Fruit fly (Drosophila melanogaster) whole organism, embryonic: ENCODE measurements around the gene CG11596.

ENCODE experiments used
- Aef1 ChIP-seq: fragments of 200-800 bp; sonication (Bioruptor generic); IDR thresholded peaks from 3 replicates; pipeline ENCODE4 v1.3.6; 2022; ENCODE audit warnings: missing biosample characterization, missing genetic modification characterization
- B-H2 ChIP-seq: fragments of 200-800 bp; sonication (Bioruptor generic); optimal IDR thresholded peaks from 2 replicates; lab custom pipeline; 2018; ENCODE audit warnings: missing biosample characterization, mild to moderate bottlenecking, missing genetic modification characterization
- C15 ChIP-seq: fragments of 200-800 bp; sonication (Bioruptor generic); IDR thresholded peaks from 3 replicates; pipeline ENCODE4 v1.3.6; 2022; ENCODE audit warnings: missing biosample characterization, missing genetic modification characterization
- CG10209 ChIP-seq: fragments of 200-800 bp; sonication (Bioruptor generic); optimal IDR thresholded peaks from 3 replicates; lab custom pipeline; 2017; ENCODE audit warnings: missing biosample characterization, mild to moderate bottlenecking, missing genetic modification characterization, missing genetic modification reagents
- CG10321 ChIP-seq: fragments of 200-800 bp; sonication (Bioruptor generic); IDR thresholded peaks from 2 replicates; pipeline ENCODE4 v1.3.6; 2022; ENCODE audit warnings: missing biosample characterization, missing genetic modification characterization
- CG10654 ChIP-seq: fragments of 200-800 bp; sonication (Bioruptor generic); optimal IDR thresholded peaks from 2 replicates; lab custom pipeline; 2016; ENCODE audit warnings: missing biosample characterization, missing genetic modification characterization
- CG11085 ChIP-seq: fragments of 200-800 bp; sonication (Bioruptor generic); IDR thresholded peaks from 2 replicates; pipeline ENCODE4 v1.3.6; 2022; ENCODE audit warnings: missing biosample characterization, missing genetic modification characterization
- CG11560 ChIP-seq: fragments of 200-800 bp; sonication (Bioruptor generic); IDR thresholded peaks from 3 replicates; pipeline ENCODE4 v1.3.6; 2022; ENCODE audit warnings: missing biosample characterization, missing genetic modification characterization
- CG1233 ChIP-seq: fragments of 200-800 bp; sonication (Bioruptor generic); optimal IDR thresholded peaks from 4 replicates; lab custom pipeline; 2018; ENCODE audit warnings: missing biosample characterization, mild to moderate bottlenecking, missing genetic modification characterization
- CG12659 ChIP-seq: fragments of 200-800 bp; sonication (Bioruptor generic); optimal IDR thresholded peaks from 3 replicates; lab custom pipeline; 2017; ENCODE audit warnings: mild to moderate bottlenecking, missing biosample characterization, missing genetic modification reagents, missing genetic modification characterization
- CG14050 ChIP-seq: fragments of 200-800 bp; sonication (Bioruptor generic); IDR thresholded peaks from 3 replicates; pipeline ENCODE4 v1.3.6; 2022; ENCODE audit warnings: missing biosample characterization, missing genetic modification characterization
- CG16813 ChIP-seq: fragments of 200-800 bp; sonication (Bioruptor generic); IDR thresholded peaks from 3 replicates; pipeline ENCODE4 v1.3.6; 2022; ENCODE audit warnings: missing biosample characterization, missing genetic modification characterization; ENCODE audit not compliant: partially characterized antibody
- CG17802 ChIP-seq: fragments of 200-800 bp; sonication (Bioruptor generic); optimal IDR thresholded peaks from 2 replicates; lab custom pipeline; 2018; ENCODE audit warnings: missing biosample characterization, mild to moderate bottlenecking, missing genetic modification characterization, moderate library complexity
- CG17912 ChIP-seq: fragments of 200-800 bp; sonication (Bioruptor generic); optimal IDR thresholded peaks from 2 replicates; lab custom pipeline; 2018; ENCODE audit warnings: missing biosample characterization, mild to moderate bottlenecking, missing genetic modification characterization
- CG3281 ChIP-seq: fragments of 200-800 bp; sonication (Bioruptor generic); optimal IDR thresholded peaks from 3 replicates; lab custom pipeline; 2017; ENCODE audit warnings: missing biosample characterization, mild to moderate bottlenecking, missing genetic modification characterization
- CG34224 ChIP-seq: fragments of 200-800 bp; sonication (Bioruptor generic); IDR thresholded peaks from 3 replicates; pipeline ENCODE4 v1.3.6; 2022; ENCODE audit warnings: missing biosample characterization, missing genetic modification characterization; ENCODE audit not compliant: partially characterized antibody
- CG3847 ChIP-seq: fragments of 200-800 bp; sonication (Bioruptor generic); IDR thresholded peaks from 2 replicates; pipeline ENCODE4 v1.3.6; 2022; ENCODE audit warnings: missing biosample characterization, missing genetic modification characterization
- CG3995 ChIP-seq: fragments of 200-800 bp; sonication (Bioruptor generic); optimal IDR thresholded peaks from 3 replicates; lab custom pipeline; 2016; ENCODE audit warnings: missing biosample characterization, missing genetic modification characterization
- CG4820 ChIP-seq: fragments of 200-800 bp; sonication (Bioruptor generic); optimal IDR thresholded peaks from 3 replicates; lab custom pipeline; 2016; ENCODE audit warnings: missing biosample characterization, missing genetic modification characterization
- CG7271 ChIP-seq: fragments of 200-800 bp; sonication (Bioruptor generic); optimal IDR thresholded peaks from 2 replicates; lab custom pipeline; 2018; ENCODE audit warnings: missing biosample characterization, mild to moderate bottlenecking, missing genetic modification characterization, moderate library complexity
- CG9727 ChIP-seq: fragments of 200-800 bp; sonication (Bioruptor generic); optimal IDR thresholded peaks from 3 replicates; lab custom pipeline; 2017; ENCODE audit warnings: missing biosample characterization, mild to moderate bottlenecking, missing genetic modification characterization
- CG9797 ChIP-seq: fragments of 200-800 bp; sonication (Bioruptor generic); optimal IDR thresholded peaks from 3 replicates; lab custom pipeline; 2018; ENCODE audit warnings: missing biosample characterization, mild to moderate bottlenecking, missing genetic modification characterization
- Deaf1 ChIP-seq: fragments of 200-800 bp; optimal IDR thresholded peaks from 3 replicates; lab custom pipeline; 2019; ENCODE audit warnings: missing biosample characterization, mild to moderate bottlenecking, missing genetic modification characterization, moderate library complexity
- Dek ChIP-seq: fragments of 200-800 bp; sonication (Bioruptor generic); optimal IDR thresholded peaks from 3 replicates; lab custom pipeline; 2019; ENCODE audit warnings: missing biosample characterization, mild to moderate bottlenecking, missing genetic modification characterization, moderate library complexity
- Dp ChIP-seq: fragments of 200-800 bp; sonication (Bioruptor generic); optimal IDR thresholded peaks from 2 replicates; lab custom pipeline; 2018; ENCODE audit warnings: missing biosample characterization, mild to moderate bottlenecking, missing genetic modification characterization, moderate library complexity
- Dref ChIP-seq: fragments of 200-800 bp; sonication (Bioruptor generic); IDR thresholded peaks from 2 replicates; pipeline ENCODE4 v1.3.6; 2022; ENCODE audit warnings: missing biosample characterization, missing genetic modification characterization
- ERR ChIP-seq: fragments of 200-800 bp; sonication (Bioruptor generic); optimal IDR thresholded peaks from 2 replicates; lab custom pipeline; 2016; ENCODE audit warnings: missing biosample characterization, missing genetic modification characterization
- Ets65A ChIP-seq: fragments of 200-800 bp; sonication (Bioruptor generic); peaks from one replicate; lab custom pipeline; 2016; ENCODE audit warnings: missing biosample characterization, missing genetic modification characterization
- H15 ChIP-seq: fragments of 200-800 bp; sonication (Bioruptor generic); IDR thresholded peaks from 3 replicates; pipeline ENCODE4 v1.3.6; 2022; ENCODE audit warnings: missing biosample characterization, missing genetic modification characterization
- MBD-R2 ChIP-seq: fragments of 200-800 bp; sonication (Bioruptor generic); IDR thresholded peaks from 2 replicates; pipeline ENCODE4 v1.3.6; 2022; ENCODE audit warnings: missing biosample characterization, missing genetic modification characterization
- NC2β ChIP-seq: fragments of 200-800 bp; sonication (Bioruptor generic); optimal IDR thresholded peaks from 2 replicates; lab custom pipeline; 2016; ENCODE audit warnings: missing biosample characterization, missing genetic modification characterization
- Scr ChIP-seq: fragments of 200-800 bp; sonication (Bioruptor generic); IDR thresholded peaks from 2 replicates; pipeline ENCODE4 v1.3.6; 2022; ENCODE audit warnings: missing biosample characterization, missing genetic modification characterization; ENCODE audit not compliant: partially characterized antibody
- Sry-δ ChIP-seq: fragments of 200-800 bp; sonication (Bioruptor generic); optimal IDR thresholded peaks from 2 replicates; lab custom pipeline; 2016; ENCODE audit warnings: missing biosample characterization, missing genetic modification characterization
- bbx ChIP-seq: fragments of 200-800 bp; sonication (Bioruptor generic); IDR thresholded peaks from 2 replicates; pipeline ENCODE4 v1.3.6; 2022; ENCODE audit warnings: missing biosample characterization, missing genetic modification characterization; ENCODE audit not compliant: partially characterized antibody
- chif ChIP-seq, 2 experiments: fragments of 200-800 bp; sonication (Bioruptor generic); optimal IDR thresholded peaks; 3 replicates each; lab custom pipeline; 2016; ENCODE audit warnings: missing biosample characterization in 2 of 2, missing genetic modification characterization in 2 of 2
- crc ChIP-seq: fragments of 200-800 bp; sonication (Bioruptor generic); optimal IDR thresholded peaks from 2 replicates; lab custom pipeline; 2016; ENCODE audit warnings: missing biosample characterization, missing genetic modification characterization
- dimm ChIP-seq: fragments of 200-800 bp; sonication (Bioruptor generic); IDR thresholded peaks from 2 replicates; pipeline ENCODE4 v1.3.6; 2022; ENCODE audit warnings: missing biosample characterization, missing genetic modification characterization
- emc ChIP-seq: fragments of 200-800 bp; sonication (Bioruptor generic); optimal IDR thresholded peaks from 2 replicates; lab custom pipeline; 2016; ENCODE audit warnings: missing biosample characterization, missing genetic modification characterization
- ems ChIP-seq: fragments of 200-800 bp; sonication (Bioruptor generic); optimal IDR thresholded peaks from 3 replicates; lab custom pipeline; 2016; ENCODE audit warnings: missing biosample characterization, missing genetic modification characterization
- esg ChIP-seq: fragments of 200-800 bp; sonication (Bioruptor generic); conservative IDR thresholded peaks from 2 replicates; pipeline ENCODE4 v1.3.6; 2022; ENCODE audit warnings: missing biosample characterization, missing genetic modification characterization
- gcm2 ChIP-seq: fragments of 200-800 bp; sonication (Bioruptor generic); optimal IDR thresholded peaks from 2 replicates; lab custom pipeline; 2016; ENCODE audit warnings: missing biosample characterization, missing genetic modification characterization
- nom ChIP-seq: fragments of 200-800 bp; sonication (Bioruptor generic); optimal IDR thresholded peaks from 2 replicates; lab custom pipeline; 2017; ENCODE audit warnings: missing biosample characterization, missing genetic modification characterization, mild to moderate bottlenecking, moderate library complexity, missing genetic modification reagents
- row ChIP-seq: fragments of 200-800 bp; sonication (Bioruptor generic); IDR thresholded peaks from 3 replicates; pipeline ENCODE4 v1.3.6; 2022; ENCODE audit warnings: missing biosample characterization, missing genetic modification characterization
- sd ChIP-seq: fragments of 200-800 bp; sonication (Bioruptor generic); optimal IDR thresholded peaks from 3 replicates; lab custom pipeline; 2018; ENCODE audit warnings: missing biosample characterization, mild to moderate bottlenecking, missing genetic modification characterization, moderate library complexity
- sisA ChIP-seq: fragments of 200-800 bp; sonication (Bioruptor generic); IDR thresholded peaks from 2 replicates; pipeline ENCODE4 v1.3.6; 2022; ENCODE audit warnings: missing biosample characterization, missing genetic modification characterization
- slp2 ChIP-seq: fragments of 200-800 bp; sonication (Bioruptor generic); optimal IDR thresholded peaks from 2 replicates; lab custom pipeline; 2016; ENCODE audit warnings: missing biosample characterization, missing genetic modification characterization
- sna ChIP-seq: fragments of 200-800 bp; sonication (Bioruptor generic); IDR thresholded peaks from 2 replicates; pipeline ENCODE4 v1.3.6; 2022; ENCODE audit warnings: missing biosample characterization, missing genetic modification characterization; ENCODE audit not compliant: partially characterized antibody
- sob ChIP-seq: fragments of 200-800 bp; sonication (Bioruptor generic); IDR thresholded peaks from 2 replicates; pipeline ENCODE4 v1.3.6; 2022; ENCODE audit warnings: missing biosample characterization, missing genetic modification characterization
- sqz ChIP-seq: fragments of 200-800 bp; sonication (Bioruptor generic); optimal IDR thresholded peaks from 3 replicates; lab custom pipeline; 2018; ENCODE audit warnings: missing biosample characterization, mild to moderate bottlenecking, missing genetic modification characterization
- tna ChIP-seq: fragments of 200-800 bp; sonication (Bioruptor generic); IDR thresholded peaks from 2 replicates; pipeline ENCODE4 v1.3.6; 2022; ENCODE audit warnings: missing biosample characterization, missing genetic modification characterization; ENCODE audit not compliant: partially characterized antibody

CG11596 gene

DNA sequence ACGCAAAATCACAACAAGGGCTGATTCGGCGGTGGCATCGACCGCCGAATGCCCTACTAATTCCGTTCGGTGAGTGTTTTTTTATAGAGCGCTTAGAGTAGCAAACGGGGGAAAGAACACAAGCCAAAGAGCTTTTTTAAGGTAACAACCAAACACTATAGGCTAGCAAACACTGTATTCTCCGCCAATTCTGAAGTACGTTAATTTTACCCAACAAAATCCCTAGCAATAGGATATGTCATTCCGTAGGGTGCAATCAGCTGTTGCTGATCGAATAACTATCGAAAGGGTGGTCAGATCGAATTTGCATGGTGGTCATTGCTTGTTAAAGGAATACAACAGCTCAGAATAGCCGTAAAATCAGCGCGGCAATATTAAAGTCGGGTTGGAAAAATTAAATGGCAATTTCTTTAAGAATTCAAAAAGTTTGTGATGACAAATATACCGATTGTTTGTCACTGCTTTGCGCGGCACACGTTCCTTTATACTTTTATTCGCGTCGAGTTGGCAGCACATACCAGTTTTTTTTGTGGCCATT lies 19.7 kb upstream of the CG11596 start, which contains the start of gene mip130 (continued):
- TF ChIP-seq sob (GFP tag; lab: Robert Waterston, UW) = peak; percentile 64; the same call in 1 of the 2 replicates
- TF ChIP-seq esg (GFP tag; lab: Robert Waterston, UW) = peak; percentile 50
- peak; percentile 40 for TF ChIP-seq sd (tag; lab: Kevin White, UChicago)
- no peak for TF ChIP-seq CG17912 (GFP tag; lab: Kevin White, UChicago)
- peak; percentile 69 for TF ChIP-seq CG12659 (GFP tag; lab: Kevin White, UChicago)
- no peak for TF ChIP-seq CG7271
- peak; percentile 55 for TF ChIP-seq sisA (GFP tag; lab: Robert Waterston, UW)
- peak; percentile 53; the same call in 1 of the 2 replicates for TF ChIP-seq bbx (GFP tag; lab: Robert Waterston, UW)
- peak; percentile 41 for TF ChIP-seq CG3281 (GFP tag; lab: Kevin White, UChicago)
- TF ChIP-seq Dref (GFP tag; lab: Robert Waterston, UW) = peak; percentile 52
- no peak for TF ChIP-seq CG17802 (tag; lab: Kevin White, UChicago)
- TF ChIP-seq emc (GFP tag; lab: Kevin White, UChicago) = peak; percentile 16
- peak; percentile 88 for TF ChIP-seq sqz (GFP tag; lab: Kevin White, UChicago)
- TF ChIP-seq Aef1 (GFP tag; lab: Robert Waterston, UW) = peak; percentile 52; the same call in 2 of the 3 replicates
- TF ChIP-seq sna (GFP tag; lab: Robert Waterston, UW) = peak; percentile 77
- TF ChIP-seq Scr (GFP tag; lab: Robert Waterston, UW) = peak; percentile 78
- 0 out of 2 replicates have a peak, but pooled peaks have one; percentile 18 for TF ChIP-seq tna
- TF ChIP-seq CG9797 (GFP tag; lab: Kevin White, UChicago) = no peak
- peak; percentile 22 for TF ChIP-seq slp2 (GFP tag; lab: Kevin White, UChicago)
- TF ChIP-seq MBD-R2 (GFP tag; lab: Robert Waterston, UW) = peak; percentile 62
- peak; percentile 98 for TF ChIP-seq CG3995
- peak; percentile 15 for TF ChIP-seq Deaf1 (tag; lab: Kevin White, UChicago)
- TF ChIP-seq CG10654 (GFP tag; lab: Kevin White, UChicago) = peak; percentile 9
- peak; percentile 81 for TF ChIP-seq CG34224 (GFP tag; lab: Robert Waterston, UW)
- TF ChIP-seq CG9727 (GFP tag; lab: Kevin White, UChicago) = peak; percentile 52
- peak; percentile 89 for TF ChIP-seq Sry-δ (GFP tag; lab: Kevin White, UChicago)
- TF ChIP-seq C15 (GFP tag; lab: Robert Waterston, UW) = no peak
- TF ChIP-seq chif (GFP tag; optimal IDR thresholded peaks at IDR 0.05; lab: Kevin White, UChicago) = peak in 1 of 2 experiments; percentile 4
- TF ChIP-seq CG4820 (GFP tag; lab: Kevin White, UChicago) = peak; percentile 17
- TF ChIP-seq Ets65A (GFP tag; lab: Kevin White, UChicago) = peak; percentile 88
- peak; percentile 25 for TF ChIP-seq ems (GFP tag; lab: Kevin White, UChicago)
- peak; percentile 16 for TF ChIP-seq ERR (GFP tag; lab: Kevin White, UChicago)
- peak; percentile 31; the same call in 1 of the 2 replicates for TF ChIP-seq CG3847
- no peak for TF ChIP-seq gcm2 (GFP tag; lab: Kevin White, UChicago)
- TF ChIP-seq H15 (GFP tag; lab: Robert Waterston, UW) = 0 out of 3 replicates have a peak, but pooled peaks have one; percentile 33
- TF ChIP-seq CG11085 (GFP tag; lab: Robert Waterston, UW) = no peak
- TF ChIP-seq Dp = peak; percentile 33
- TF ChIP-seq NC2β (GFP tag; lab: Kevin White, UChicago) = no peak
- TF ChIP-seq CG1233 (GFP tag; lab: Kevin White, UChicago) = peak; percentile 3
- peak; percentile 0 for TF ChIP-seq B-H2 (GFP tag; lab: Kevin White, UChicago)
- TF ChIP-seq Dek = peak; percentile 43
- TF ChIP-seq CG14050 = 0 out of 3 replicates have a peak, but pooled peaks have one; percentile 27
- TF ChIP-seq CG16813 (GFP tag; lab: Robert Waterston, UW) = peak; percentile 77
- TF ChIP-seq CG10321 = no peak
- peak; percentile 92 for TF ChIP-seq row (GFP tag; lab: Robert Waterston, UW)
- TF ChIP-seq dimm = no peak
- peak; percentile 72 for TF ChIP-seq CG11560 (tag; lab: Robert Waterston, UW)
- peak; percentile 2 for TF ChIP-seq crc
- peak; percentile 56 for TF ChIP-seq nom (GFP tag; lab: Kevin White, UChicago)
- peak; percentile 48 for TF ChIP-seq CG10209 (GFP tag; lab: Kevin White, UChicago)
